Fruit fly (Drosophila melanogaster) whole organism, embryonic: Measurements from ENCODE around the gene Agpat2.

Experiments
- Ada2b ChIP-seq: fragments of 200-800 bp; sonication (Bioruptor generic); IDR thresholded peaks from 2 replicates; pipeline ENCODE4 v1.3.6; 2022; ENCODE audit warnings: missing biosample characterization, missing genetic modification characterization
- Atf3 ChIP-seq: fragments of 200-800 bp; sonication (Bioruptor generic); optimal IDR thresholded peaks from 3 replicates; lab custom pipeline; 2016; ENCODE audit warnings: missing biosample characterization, missing genetic modification characterization
- CG12659 ChIP-seq: fragments of 200-800 bp; sonication (Bioruptor generic); optimal IDR thresholded peaks from 3 replicates; lab custom pipeline; 2017; ENCODE audit warnings: mild to moderate bottlenecking, missing biosample characterization, missing genetic modification reagents, missing genetic modification characterization
- CG13287 ChIP-seq: fragments of 200-800 bp; sonication (Bioruptor generic); IDR thresholded peaks from 2 replicates; pipeline ENCODE4 v1.3.6; 2022; ENCODE audit warnings: missing biosample characterization, missing genetic modification characterization; ENCODE audit not compliant: partially characterized antibody
- CG13424 ChIP-seq: fragments of 200-800 bp; sonication (Bioruptor generic); optimal IDR thresholded peaks from 2 replicates; lab custom pipeline; 2019; ENCODE audit warnings: missing biosample characterization, mild to moderate bottlenecking, missing genetic modification characterization, moderate library complexity
- CG14050 ChIP-seq: fragments of 200-800 bp; sonication (Bioruptor generic); IDR thresholded peaks from 3 replicates; pipeline ENCODE4 v1.3.6; 2022; ENCODE audit warnings: missing biosample characterization, missing genetic modification characterization
- CG1603 ChIP-seq: fragments of 200-800 bp; sonication (Bioruptor generic); optimal IDR thresholded peaks from 2 replicates; lab custom pipeline; 2019; ENCODE audit warnings: missing biosample characterization, mild to moderate bottlenecking, missing genetic modification characterization, moderate library complexity
- CG17568 ChIP-seq: fragments of 200-800 bp; sonication (Bioruptor generic); optimal IDR thresholded peaks from 2 replicates; lab custom pipeline; 2018; ENCODE audit warnings: missing biosample characterization, mild to moderate bottlenecking, missing genetic modification characterization, moderate library complexity
- CG2678 ChIP-seq: fragments of 200-800 bp; sonication (Bioruptor generic); optimal IDR thresholded peaks from 3 replicates; lab custom pipeline; 2019; ENCODE audit warnings: missing biosample characterization, mild to moderate bottlenecking, missing genetic modification characterization, moderate library complexity
- CG32772 ChIP-seq: fragments of 200-800 bp; sonication (Bioruptor generic); IDR thresholded peaks from 2 replicates; pipeline ENCODE4 v1.3.6; 2022; ENCODE audit warnings: missing biosample characterization, missing genetic modification characterization
- CG3407 ChIP-seq: fragments of 200-800 bp; sonication (Bioruptor generic); optimal IDR thresholded peaks from 2 replicates; lab custom pipeline; 2018; ENCODE audit warnings: missing biosample characterization, mild to moderate bottlenecking, missing genetic modification characterization
- CG4282 ChIP-seq: fragments of 200-800 bp; sonication (Bioruptor generic); optimal IDR thresholded peaks from 2 replicates; lab custom pipeline; 2016; ENCODE audit warnings: missing biosample characterization, missing genetic modification characterization
- CG4328 ChIP-seq: fragments of 200-800 bp; sonication (Bioruptor generic); optimal IDR thresholded peaks from 3 replicates; lab custom pipeline; 2017; ENCODE audit warnings: missing biosample characterization, missing genetic modification reagents, missing genetic modification characterization
- CG4617 ChIP-seq: fragments of 200-800 bp; sonication (Bioruptor generic); optimal IDR thresholded peaks from 3 replicates; lab custom pipeline; 2016; ENCODE audit warnings: missing biosample characterization, missing genetic modification characterization, borderline replicate concordance
- CG7928 ChIP-seq: fragments of 200-800 bp; sonication (Bioruptor generic); optimal IDR thresholded peaks from 2 replicates; lab custom pipeline; 2017; ENCODE audit warnings: missing biosample characterization, mild to moderate bottlenecking, missing genetic modification characterization
- CG8290 ChIP-seq, 3 experiments: fragments of 200-800 bp; sonication (Bioruptor generic); optimal IDR thresholded peaks; 2 replicates each; lab custom pipeline; 2016 to 2019; ENCODE audit warnings: missing biosample characterization in 3 of 3, missing genetic modification characterization in 3 of 3, mild to moderate bottlenecking in 2 of 3, moderate library complexity in 1 of 3
- CG9797 ChIP-seq: fragments of 200-800 bp; sonication (Bioruptor generic); optimal IDR thresholded peaks from 3 replicates; lab custom pipeline; 2018; ENCODE audit warnings: missing biosample characterization, mild to moderate bottlenecking, missing genetic modification characterization
- Ets97D ChIP-seq: fragments of 200-800 bp; sonication (Bioruptor generic); optimal IDR thresholded peaks from 3 replicates; lab custom pipeline; 2016; ENCODE audit warnings: missing biosample characterization, missing genetic modification characterization
- Hmr ChIP-seq: fragments of 200-800 bp; sonication (Bioruptor generic); optimal IDR thresholded peaks from 3 replicates; lab custom pipeline; 2017; ENCODE audit warnings: mild to moderate bottlenecking, missing biosample characterization, missing genetic modification reagents, missing genetic modification characterization
- Hmx ChIP-seq: fragments of 200-800 bp; sonication (Bioruptor generic); optimal IDR thresholded peaks from 2 replicates; lab custom pipeline; 2016; ENCODE audit warnings: missing biosample characterization, missing genetic modification characterization
- Meics ChIP-seq: fragments of 200-800 bp; sonication (Bioruptor generic); optimal IDR thresholded peaks from 2 replicates; lab custom pipeline; 2017; ENCODE audit warnings: missing biosample characterization, mild to moderate bottlenecking, missing genetic modification characterization
- Nf-YA ChIP-seq: fragments of 200-800 bp; sonication (Bioruptor generic); IDR thresholded peaks from 2 replicates; pipeline ENCODE4 v1.3.6; 2022; ENCODE audit warnings: missing biosample characterization, missing genetic modification characterization
- Nf-YB ChIP-seq: fragments of 200-800 bp; sonication (Bioruptor generic); optimal IDR thresholded peaks from 3 replicates; lab custom pipeline; 2019; ENCODE audit warnings: missing biosample characterization, mild to moderate bottlenecking, missing genetic modification characterization, moderate library complexity
- Rfx ChIP-seq: fragments of 200-800 bp; sonication (Bioruptor generic); IDR thresholded peaks from 2 replicates; pipeline ENCODE4 v1.3.6; 2022; ENCODE audit warnings: missing biosample characterization, missing genetic modification characterization
- btn ChIP-seq: fragments of 200-800 bp; sonication (Bioruptor generic); optimal IDR thresholded peaks from 2 replicates; lab custom pipeline; 2016; ENCODE audit warnings: missing biosample characterization, missing genetic modification characterization
- croc ChIP-seq: fragments of 200-800 bp; sonication (Bioruptor generic); conservative IDR thresholded peaks from 3 replicates; pipeline ENCODE4 v1.3.6; 2022; ENCODE audit warnings: missing biosample characterization, missing genetic modification characterization
- crol ChIP-seq: fragments of 200-800 bp; sonication (Bioruptor generic); IDR thresholded peaks from 2 replicates; pipeline ENCODE4 v1.3.6; 2022; ENCODE audit warnings: missing biosample characterization, missing genetic modification characterization
- dati ChIP-seq: fragments of 200-800 bp; sonication (Bioruptor generic); IDR thresholded peaks from 2 replicates; pipeline ENCODE4 v1.3.6; 2022; ENCODE audit warnings: missing biosample characterization, missing genetic modification characterization
- disco-r ChIP-seq: fragments of 200-800 bp; sonication (Bioruptor generic); optimal IDR thresholded peaks from 2 replicates; lab custom pipeline; 2016; ENCODE audit warnings: missing biosample characterization, missing genetic modification characterization
- dm ChIP-seq: fragments of 200-800 bp; sonication (Bioruptor generic); optimal IDR thresholded peaks from 3 replicates; lab custom pipeline; 2016; ENCODE audit warnings: missing biosample characterization, missing genetic modification characterization
- fd64A ChIP-seq: fragments of 200-800 bp; sonication (Bioruptor generic); optimal IDR thresholded peaks from 3 replicates; lab custom pipeline; 2018; ENCODE audit warnings: missing biosample characterization, mild to moderate bottlenecking, missing genetic modification characterization
- fu2 ChIP-seq: fragments of 200-800 bp; sonication (Bioruptor generic); optimal IDR thresholded peaks from 2 replicates; lab custom pipeline; 2016; ENCODE audit warnings: missing biosample characterization, missing genetic modification characterization
- gcm2 ChIP-seq: fragments of 200-800 bp; sonication (Bioruptor generic); optimal IDR thresholded peaks from 2 replicates; lab custom pipeline; 2016; ENCODE audit warnings: missing biosample characterization, missing genetic modification characterization
- hbn ChIP-seq: fragments of 200-800 bp; sonication (Bioruptor generic); IDR thresholded peaks from 2 replicates; pipeline ENCODE4 v1.3.6; 2022; ENCODE audit warnings: missing biosample characterization, missing genetic modification characterization; ENCODE audit not compliant: partially characterized antibody
- knrl ChIP-seq: fragments of 200-800 bp; sonication (Bioruptor generic); IDR thresholded peaks from 3 replicates; pipeline ENCODE4 v1.3.6; 2022; ENCODE audit warnings: missing biosample characterization, missing genetic modification characterization; ENCODE audit not compliant: partially characterized antibody
- mam ChIP-seq: fragments of 200-800 bp; sonication (Bioruptor generic); optimal IDR thresholded peaks from 3 replicates; lab custom pipeline; 2016; ENCODE audit warnings: missing biosample characterization, missing genetic modification characterization
- oc ChIP-seq: fragments of 200-800 bp; sonication (Bioruptor generic); optimal IDR thresholded peaks from 2 replicates; lab custom pipeline; 2018; ENCODE audit warnings: missing biosample characterization, mild to moderate bottlenecking, missing genetic modification characterization, moderate library complexity
- odd ChIP-seq: fragments of 200-800 bp; sonication (Bioruptor generic); optimal IDR thresholded peaks from 2 replicates; lab custom pipeline; 2017; ENCODE audit warnings: missing biosample characterization, mild to moderate bottlenecking, missing genetic modification characterization
- prd ChIP-seq, 3 experiments: fragments of >200 bp in 2 of 3; fragments of 200-800 bp in 1 of 3; sonication (Bioruptor generic) in 1 of 3; optimal IDR thresholded peaks in 2 of 3; IDR thresholded peaks in 1 of 3; 2 replicates in 2 of 3; 3 replicates in 1 of 3; pipeline versions ENCODE4 v1.3.6 to Lab custom; 2017 to 2022; ENCODE audit warnings: missing biosample characterization in 1 of 3, missing genetic modification characterization in 1 of 3
- ranshi ChIP-seq: fragments of 200-800 bp; sonication (Bioruptor generic); IDR thresholded peaks from 2 replicates; pipeline ENCODE4 v1.3.6; 2022; ENCODE audit warnings: missing biosample characterization, missing genetic modification characterization
- sd ChIP-seq: fragments of 200-800 bp; sonication (Bioruptor generic); optimal IDR thresholded peaks from 3 replicates; lab custom pipeline; 2018; ENCODE audit warnings: missing biosample characterization, mild to moderate bottlenecking, missing genetic modification characterization, moderate library complexity
- slou ChIP-seq: fragments of 200-800 bp; sonication (Bioruptor generic); optimal IDR thresholded peaks from 3 replicates; lab custom pipeline; 2016; ENCODE audit warnings: missing biosample characterization, missing genetic modification characterization
- stwl ChIP-seq: fragments of 200-800 bp; sonication (Bioruptor generic); optimal IDR thresholded peaks from 3 replicates; lab custom pipeline; 2018; ENCODE audit warnings: missing biosample characterization, mild to moderate bottlenecking, missing genetic modification characterization, moderate library complexity
- wek ChIP-seq: fragments of 200-800 bp; sonication (Bioruptor generic); optimal IDR thresholded peaks from 3 replicates; lab custom pipeline; 2018; ENCODE audit warnings: missing biosample characterization, mild to moderate bottlenecking, missing genetic modification characterization, moderate library complexity
- yki ChIP-seq: fragments of >200 bp; optimal IDR thresholded peaks from 3 replicates; lab custom pipeline; 2018
- zen2 ChIP-seq: fragments of 200-800 bp; sonication (Bioruptor generic); IDR thresholded peaks from 3 replicates; pipeline ENCODE4 v1.3.6; 2022; ENCODE audit warnings: missing biosample characterization, missing genetic modification characterization; ENCODE audit not compliant: partially characterized antibody
- zfh2 ChIP-seq: fragments of 200-800 bp; sonication (Bioruptor generic); optimal IDR thresholded peaks from 2 replicates; lab custom pipeline; 2016; ENCODE audit warnings: missing biosample characterization, missing genetic modification characterization

The Agpat2 gene

DNA sequence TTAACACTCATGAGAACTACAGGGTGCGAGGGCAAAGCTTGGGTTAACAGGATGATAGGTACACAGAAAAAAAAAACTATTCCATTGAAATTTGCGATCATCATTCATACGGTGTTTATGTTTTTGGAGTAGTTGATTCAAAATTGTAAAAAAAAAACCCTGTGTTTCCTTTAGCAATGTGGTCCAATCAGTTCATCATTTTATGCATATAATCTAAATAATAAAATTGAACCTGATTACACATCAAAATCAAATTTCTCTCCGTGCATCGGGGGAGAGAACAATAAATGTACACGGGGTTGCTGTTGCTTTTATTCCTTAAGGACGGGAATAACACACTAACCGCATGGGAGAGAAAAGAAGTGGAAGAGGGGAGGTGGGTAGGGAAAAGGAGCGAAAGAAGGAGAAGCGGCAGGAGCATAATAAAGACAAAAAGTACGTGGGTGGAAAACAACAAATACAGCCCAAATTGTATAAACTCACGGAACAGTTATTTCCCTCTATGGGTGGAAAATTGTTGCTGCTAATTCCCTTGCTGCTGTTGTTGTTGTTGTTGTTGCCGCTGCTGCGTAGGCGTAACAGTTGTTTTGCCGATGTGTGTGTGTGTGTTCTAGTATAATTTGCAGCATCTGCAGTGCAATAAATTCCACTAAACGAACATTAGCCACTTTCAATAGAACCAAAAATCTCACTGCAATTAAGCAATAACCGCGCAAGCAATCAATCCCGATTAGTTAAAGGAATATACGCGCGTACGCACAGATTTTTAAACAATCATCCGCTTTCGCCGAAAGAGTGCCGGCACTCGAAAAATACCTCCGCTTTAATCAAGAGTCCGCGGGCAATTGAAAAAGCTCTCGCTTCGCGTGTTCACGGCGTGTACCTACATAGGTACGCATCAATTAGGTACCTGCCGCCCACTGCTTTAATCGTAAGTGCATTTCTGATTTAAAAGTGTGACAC lies at the start of gene Agpat2:
Agpat2 (minus strand) TSS at position 851 of the 963 bp plus-strand sequence.
- TF ChIP-seq CG4328 (GFP tag; lab: Kevin White, UChicago), result peak; percentile 63
- peak; percentile 66 for TF ChIP-seq Nf-YB
- TF ChIP-seq CG12659 (GFP tag; lab: Kevin White, UChicago), result peak; percentile 80
- peak; percentile 60 for TF ChIP-seq Ets97D (GFP tag; lab: Kevin White, UChicago)
- peak; percentile 71 for TF ChIP-seq Ada2b (GFP tag; lab: Robert Waterston, UW)
- peak; percentile 76 for TF ChIP-seq CG1603 (tag; lab: Kevin White, UChicago)
- peak; percentile 61 for TF ChIP-seq dm (GFP tag; lab: Kevin White, UChicago)
- peak; percentile 77 for TF ChIP-seq crol (GFP tag; lab: Robert Waterston, UW)
- TF ChIP-seq sd, result peak; percentile 47
- TF ChIP-seq stwl (tag; lab: Kevin White, UChicago), result peak; percentile 20
- peak; percentile 34 for TF ChIP-seq CG4282 (GFP tag; lab: Kevin White, UChicago)
- no peak for TF ChIP-seq wek
- peak; percentile 39 for TF ChIP-seq Hmx (GFP tag; lab: Kevin White, UChicago)
- peak; percentile 76 for TF ChIP-seq ranshi
- peak; percentile 86 for TF ChIP-seq slou (GFP tag; lab: Kevin White, UChicago)
- peak; percentile 77 for TF ChIP-seq CG17568 (GFP tag; lab: Kevin White, UChicago)
- peak; percentile 92 for TF ChIP-seq CG2678 (tag; lab: Kevin White, UChicago)
- peak; percentile 60 for TF ChIP-seq zfh2 (GFP tag; lab: Kevin White, UChicago)
- no peak for TF ChIP-seq CG13287 (GFP tag; lab: Robert Waterston, UW)
- no peak for TF ChIP-seq CG9797 (GFP tag; lab: Kevin White, UChicago)
- TF ChIP-seq CG3407, result peak; percentile 72
- peak; percentile 74 for TF ChIP-seq CG14050
- peak; percentile 59 for TF ChIP-seq Atf3 (GFP tag; lab: Kevin White, UChicago)
- TF ChIP-seq croc (GFP tag; lab: Robert Waterston, UW), result peak; percentile 70; the same call in 2 of the 3 replicates
- peak; percentile 72 for TF ChIP-seq Rfx (GFP tag; lab: Robert Waterston, UW)
- peak; percentile 61 for TF ChIP-seq CG32772 (GFP tag; lab: Robert Waterston, UW)
- TF ChIP-seq oc (tag; lab: Kevin White, UChicago), result peak; percentile 86
- TF ChIP-seq prd (optimal IDR thresholded peaks at IDR 0.05; lab: Kevin White, UChicago), result no peak
- TF ChIP-seq prd (GFP tag; IDR thresholded peaks at IDR 0.05; lab: Robert Waterston, UW), result peak; percentile 80
- no peak for TF ChIP-seq zen2 (GFP tag; lab: Robert Waterston, UW)
- peak; percentile 35 for TF ChIP-seq gcm2 (GFP tag; lab: Kevin White, UChicago)
- TF ChIP-seq btn, result peak; percentile 63
- no peak for TF ChIP-seq dati (GFP tag; lab: Robert Waterston, UW)
- peak; percentile 61; the same call in 1 of the 2 replicates for TF ChIP-seq Nf-YA (GFP tag; lab: Robert Waterston, UW)
- TF ChIP-seq odd, result peak; percentile 73
- TF ChIP-seq CG13424 (tag; lab: Kevin White, UChicago), result peak; percentile 88
- peak; percentile 85 for TF ChIP-seq Meics
- TF ChIP-seq CG8290 (GFP tag; optimal IDR thresholded peaks at IDR 0.05; lab: Kevin White, UChicago), result peak; percentile 59
- peak in 1 of 2 experiments; percentile 58 for TF ChIP-seq CG8290 (tag; optimal IDR thresholded peaks at IDR 0.05; lab: Kevin White, UChicago)
- peak; percentile 31 for TF ChIP-seq CG4617 (GFP tag; lab: Kevin White, UChicago)
- TF ChIP-seq yki (lab: Kevin White, UChicago), result no peak
- peak; percentile 87 for TF ChIP-seq Hmr (GFP tag; lab: Kevin White, UChicago)
- no peak for TF ChIP-seq hbn (GFP tag; lab: Robert Waterston, UW)
- no peak for TF ChIP-seq knrl (GFP tag; lab: Robert Waterston, UW)
- peak; percentile 44 for TF ChIP-seq CG7928
- TF ChIP-seq mam (GFP tag; lab: Kevin White, UChicago), result peak; percentile 80
- TF ChIP-seq fu2 (GFP tag; lab: Kevin White, UChicago), result peak; percentile 72
- peak; percentile 38 for TF ChIP-seq fd64A (GFP tag; lab: Kevin White, UChicago)
- TF ChIP-seq disco-r (GFP tag; lab: Kevin White, UChicago), result peak; percentile 19
